Worm (Caenorhabditis elegans) whole organism, L1 larva: ENCODE measurements around the gene dmsr-13.

Source experiments
- C04F5.9 ChIP-seq: sonication (generic microtip); optimal IDR thresholded peaks from 2 replicates; lab custom pipeline; 2016; ENCODE audit warnings: missing genetic modification characterization, missing compliant biosample characterization
- F16B12.6 ChIP-seq: fragments of 150-350 bp; optimal IDR thresholded peaks from 2 replicates; lab custom pipeline; 2014; ENCODE audit warnings: missing biosample characterization, missing genetic modification characterization
- Y116A8C.19 ChIP-seq: sonication (generic microtip); optimal IDR thresholded peaks from 2 replicates; lab custom pipeline; 2016; ENCODE audit warnings: missing compliant biosample characterization, missing genetic modification characterization, borderline replicate concordance
- aha-1 ChIP-seq: fragments of 150-350 bp; optimal IDR thresholded peaks from 2 replicates; lab custom pipeline; 2014; ENCODE audit warnings: missing biosample characterization, missing genetic modification characterization
- aly-2 ChIP-seq: fragments of 150-350 bp; optimal IDR thresholded peaks from 2 replicates; lab custom pipeline; 2014; ENCODE audit warnings: missing biosample characterization, missing genetic modification characterization
- ama-1 ChIP-seq: fragments of 150-350 bp; optimal IDR thresholded peaks from 2 replicates; lab custom pipeline; 2014
- ceh-82 ChIP-seq, 3 experiments: fragments of 150-350 bp in 1 of 3; sonication (generic microtip) in 2 of 3; optimal IDR thresholded peaks; 2 replicates each; lab custom pipeline; 2014 to 2017; ENCODE audit warnings: missing biosample characterization in 3 of 3, missing genetic modification characterization in 3 of 3
- ceh-90 ChIP-seq: sonication (generic microtip); optimal IDR thresholded peaks from 2 replicates; lab custom pipeline; 2016; ENCODE audit warnings: missing genetic modification characterization, missing compliant biosample characterization
- dpl-1 ChIP-seq, 3 experiments: fragments of 150-350 bp in 2 of 3; sonication (generic microtip) in 1 of 3; optimal IDR thresholded peaks; 2 replicates each; lab custom pipeline; 2014 to 2017; ENCODE audit warnings: missing biosample characterization in 3 of 3, missing genetic modification characterization in 3 of 3, missing genetic modification reagents in 3 of 3
- dsc-1 ChIP-seq: sonication (generic microtip); optimal IDR thresholded peaks from 2 replicates; lab custom pipeline; 2016; ENCODE audit warnings: mild to moderate bottlenecking, missing genetic modification characterization, missing compliant biosample characterization
- efl-1 ChIP-seq, 4 experiments: fragments of 150-350 bp; optimal IDR thresholded peaks in 3 of 4; peaks in 1 of 4; 1 replicate in 1 of 4; 2 replicates in 3 of 4; lab custom pipeline; 2014; ENCODE audit warnings: missing biosample characterization in 2 of 4, missing genetic modification characterization in 2 of 4, missing genetic modification reagents in 2 of 4
- efl-3 ChIP-seq: fragments of 200-800 bp; sonication (Bioruptor generic); optimal IDR thresholded peaks from 2 replicates; lab custom pipeline; 2018; ENCODE audit warnings: mild to moderate bottlenecking, missing genetic modification characterization, missing compliant biosample characterization
- elt-2 ChIP-seq: sonication (generic microtip); optimal IDR thresholded peaks from 2 replicates; lab custom pipeline; 2016; ENCODE audit warnings: missing genetic modification characterization, mild to moderate bottlenecking, inconsistent platforms, missing compliant biosample characterization, missing genetic modification reagents
- elt-3 ChIP-seq, 6 experiments: fragments of 150-350 bp in 1 of 6; sonication (generic microtip); optimal IDR thresholded peaks; 2 replicates each; lab custom pipeline; 2017 to 2018; ENCODE audit warnings: missing biosample characterization in 6 of 6, missing genetic modification characterization in 6 of 6, inconsistent platforms in 1 of 6
- ets-5 ChIP-seq: fragments of 200-800 bp; sonication (Bioruptor generic); IDR thresholded peaks from 2 replicates; pipeline ENCODE4 v1.3.6; 2022; ENCODE audit warnings: missing genetic modification characterization, missing compliant biosample characterization
- fkh-4 ChIP-seq: sonication (generic microtip); optimal IDR thresholded peaks from 2 replicates; lab custom pipeline; 2016; ENCODE audit warnings: missing compliant biosample characterization, missing genetic modification characterization, borderline replicate concordance
- fkh-8 ChIP-seq: sonication (generic microtip); optimal IDR thresholded peaks from 2 replicates; lab custom pipeline; 2016; ENCODE audit warnings: mild to moderate bottlenecking, missing genetic modification characterization, missing compliant biosample characterization
- hlh-4 ChIP-seq: sonication (generic microtip); optimal IDR thresholded peaks from 2 replicates; lab custom pipeline; 2016; ENCODE audit warnings: mild to moderate bottlenecking, missing genetic modification characterization, missing compliant biosample characterization
- irx-1 ChIP-seq: sonication (generic microtip); optimal IDR thresholded peaks from 2 replicates; lab custom pipeline; 2016; ENCODE audit warnings: missing genetic modification characterization, missing compliant biosample characterization
- isw-1 ChIP-seq: fragments of 200-800 bp; sonication (Bioruptor generic); IDR thresholded peaks from 2 replicates; pipeline ENCODE4 v1.3.6; 2022; ENCODE audit warnings: missing genetic modification characterization, missing compliant biosample characterization
- lin-13 ChIP-seq: fragments of 150-350 bp; optimal IDR thresholded peaks from 2 replicates; lab custom pipeline; 2014; ENCODE audit warnings: missing biosample characterization, missing genetic modification reagents, missing genetic modification characterization
- lin-14 ChIP-seq: fragments of 200-800 bp; sonication (Bioruptor generic); optimal IDR thresholded peaks from 2 replicates; lab custom pipeline; 2018; ENCODE audit warnings: mild to moderate bottlenecking, missing genetic modification characterization, moderate library complexity, missing compliant biosample characterization
- lir-3 ChIP-seq: sonication (generic microtip); optimal IDR thresholded peaks from 2 replicates; lab custom pipeline; 2016; ENCODE audit warnings: mild to moderate bottlenecking, missing genetic modification characterization, moderate library complexity, missing compliant biosample characterization; ENCODE audit not compliant: poor library complexity
- lsy-2 ChIP-seq, 2 experiments: fragments of 150-350 bp; optimal IDR thresholded peaks; 2 replicates each; lab custom pipeline; 2014; ENCODE audit warnings: missing biosample characterization in 2 of 2, missing genetic modification characterization in 2 of 2
- mdl-1 ChIP-seq, 2 experiments: fragments of 150-350 bp; optimal IDR thresholded peaks; 2 replicates each; lab custom pipeline; 2014 to 2017; ENCODE audit warnings: missing biosample characterization in 2 of 2, missing genetic modification characterization in 2 of 2, inconsistent platforms in 1 of 2
- nhr-11 ChIP-seq: fragments of 150-350 bp; optimal IDR thresholded peaks from 2 replicates; lab custom pipeline; 2014; ENCODE audit warnings: missing biosample characterization, missing genetic modification characterization
- nhr-19 ChIP-seq: fragments of 200-800 bp; sonication (Bioruptor generic); conservative IDR thresholded peaks from 2 replicates; pipeline ENCODE4 v1.3.6; 2022; ENCODE audit warnings: missing genetic modification characterization, missing compliant biosample characterization
- nhr-237 ChIP-seq: fragments of 150-350 bp; optimal IDR thresholded peaks from 2 replicates; lab custom pipeline; 2014; ENCODE audit warnings: missing biosample characterization, missing genetic modification characterization
- nhr-47 ChIP-seq: sonication (generic microtip); optimal IDR thresholded peaks from 2 replicates; lab custom pipeline; 2016; ENCODE audit warnings: mild to moderate bottlenecking, missing genetic modification characterization, moderate library complexity, missing compliant biosample characterization
- nhr-71 ChIP-seq: sonication (generic microtip); optimal IDR thresholded peaks from 2 replicates; lab custom pipeline; 2016; ENCODE audit warnings: mild to moderate bottlenecking, missing genetic modification characterization, moderate library complexity, missing compliant biosample characterization
- nhr-85 ChIP-seq: sonication (generic microtip); peaks from one replicate; lab custom pipeline; 2016; ENCODE audit warnings: missing genetic modification characterization, inconsistent platforms, missing compliant biosample characterization
- pag-3 ChIP-seq: sonication (generic microtip); optimal IDR thresholded peaks from 2 replicates; lab custom pipeline; 2017; ENCODE audit warnings: missing genetic modification characterization, mild to moderate bottlenecking, missing compliant biosample characterization, antibody characterized with exemption, borderline replicate concordance; ENCODE audit not compliant: insufficient read depth
- rnt-1 ChIP-seq: sonication (generic microtip); optimal IDR thresholded peaks from 2 replicates; lab custom pipeline; 2016; ENCODE audit warnings: mild to moderate bottlenecking, missing genetic modification characterization, moderate library complexity, missing compliant biosample characterization
- skn-1 ChIP-seq: fragments of 150-350 bp; optimal IDR thresholded peaks from 2 replicates; lab custom pipeline; 2014; ENCODE audit warnings: missing biosample characterization, missing genetic modification characterization
- snpc-4 ChIP-seq: fragments of 150-350 bp; optimal IDR thresholded peaks from 2 replicates; lab custom pipeline; 2014; ENCODE audit warnings: missing biosample characterization, missing genetic modification characterization
- snu-23 ChIP-seq: sonication (generic microtip); optimal IDR thresholded peaks from 2 replicates; lab custom pipeline; 2016; ENCODE audit warnings: missing genetic modification characterization, missing compliant biosample characterization
- sox-4 ChIP-seq: sonication (generic microtip); optimal IDR thresholded peaks from 2 replicates; lab custom pipeline; 2016; ENCODE audit warnings: missing genetic modification characterization, missing compliant biosample characterization
- swsn-7 ChIP-seq: sonication (generic microtip); optimal IDR thresholded peaks from 2 replicates; lab custom pipeline; 2016; ENCODE audit warnings: missing genetic modification characterization, missing compliant biosample characterization
- tlp-1 ChIP-seq: fragments of 150-350 bp; optimal IDR thresholded peaks from 2 replicates; lab custom pipeline; 2014; ENCODE audit warnings: missing biosample characterization, missing genetic modification characterization
- unc-30 ChIP-seq: sonication (generic microtip); optimal IDR thresholded peaks from 2 replicates; lab custom pipeline; 2017; ENCODE audit warnings: missing biosample characterization, missing genetic modification characterization
- unc-62 ChIP-seq: fragments of 150-350 bp; optimal IDR thresholded peaks from 2 replicates; lab custom pipeline; 2014; ENCODE audit warnings: missing biosample characterization, missing genetic modification reagents, missing genetic modification characterization
- unc-98 ChIP-seq: fragments of 200-800 bp; sonication (Bioruptor generic); IDR thresholded peaks from 2 replicates; pipeline ENCODE4 v1.3.6; 2022; ENCODE audit warnings: missing genetic modification characterization, missing compliant biosample characterization
- xbp-1 ChIP-seq: sonication (generic microtip); optimal IDR thresholded peaks from 2 replicates; lab custom pipeline; 2016; ENCODE audit warnings: missing genetic modification characterization, missing compliant biosample characterization
- ztf-11 ChIP-seq, 2 experiments: sonication (generic microtip); optimal IDR thresholded peaks; 2 replicates each; lab custom pipeline; 2016 to 2017; ENCODE audit warnings: missing genetic modification characterization in 2 of 2, missing biosample characterization in 1 of 2, missing compliant biosample characterization in 1 of 2
- ztf-4 ChIP-seq: fragments of 150-350 bp; optimal IDR thresholded peaks from 2 replicates; lab custom pipeline; 2014; ENCODE audit warnings: missing biosample characterization, missing genetic modification characterization

Gene dmsr-13

DNA sequence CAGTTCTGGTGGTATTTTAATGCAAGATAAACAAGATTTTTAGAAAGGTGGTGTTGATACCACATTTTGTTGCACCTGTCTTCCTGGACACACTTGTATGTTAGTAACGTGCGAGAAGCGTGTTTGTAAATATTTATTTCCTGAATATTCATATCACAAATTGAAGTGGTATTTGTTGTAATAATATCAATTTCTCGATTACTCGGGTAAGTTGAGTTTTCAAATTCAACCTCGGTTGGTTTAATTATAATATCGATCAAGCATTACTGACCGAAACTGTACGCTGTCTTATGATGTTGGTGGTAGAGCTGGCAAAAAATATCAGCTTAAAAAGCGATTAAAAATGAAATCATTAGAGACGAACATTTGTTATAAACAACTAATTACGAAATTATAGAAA is 15.7 kb downstream of the dmsr-13 start, which contains the start of gene dmsr-11:
TSS of gene dmsr-11 (minus strand) at position 101 of the 400 bp plus-strand sequence.
- TF ChIP-seq nhr-47 (no peak), ceh-90 (tag; lab: Kevin White, UChicago) (no peak), skn-1 (tag; lab: Kevin White, UChicago) (no peak), unc-98 (no peak), efl-3 (GFP tag; lab: Kevin White, UChicago) (no peak), swsn-7 (tag; lab: Kevin White, UChicago) (no peak), elt-2 (tag; lab: Kevin White, UChicago) (no peak), sox-4 (tag; lab: Kevin White, UChicago) (no peak), tlp-1 (tag; lab: Kevin White, UChicago) (no peak), elt-3 (tag; optimal IDR thresholded peaks at IDR 0.05; lab: Kevin White, UChicago) (no peak), fkh-4 (no peak), C04F5.9 (no peak)
- TF ChIP-seq, all 84 proteins: peak for 0

DNA sequence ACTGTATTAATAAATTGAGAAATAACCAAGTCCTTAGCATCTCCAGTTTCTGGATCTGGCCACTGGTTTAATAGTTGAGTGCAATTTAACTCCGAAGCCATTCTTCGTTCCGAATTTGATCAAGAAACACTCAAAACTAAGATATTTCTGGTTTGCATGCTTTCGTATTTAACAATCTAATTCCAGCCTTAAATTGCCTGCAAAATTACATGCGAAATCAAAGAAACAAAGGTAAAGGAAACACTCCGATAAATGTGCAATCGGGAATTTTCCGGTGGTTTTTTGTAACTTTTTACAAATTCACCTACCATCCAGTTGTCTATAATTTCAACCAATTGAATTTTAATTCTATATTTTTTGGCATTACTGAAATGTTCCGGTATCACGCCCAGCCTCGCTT is 17.9 kb downstream of the dmsr-13 start, which contains the start of gene dmsr-10:
TSS of gene dmsr-10 (minus strand) at position 101 of the 400 bp plus-strand sequence.
- no peak for TF ChIP-seq efl-1 (optimal IDR thresholded peaks at IDR 0.05; lab: Kevin White, UChicago)
- TF ChIP-seq efl-1 (GFP tag; optimal IDR thresholded peaks at IDR 0.05 in 1 of 2; lab: Kevin White, UChicago), result peak in 1 of 2 experiments; percentile 71
- TF ChIP-seq lsy-2 (tag; optimal IDR thresholded peaks at IDR 0.05; lab: Kevin White, UChicago), result no peak
- TF ChIP-seq aly-2 (tag; lab: Kevin White, UChicago), result no peak

DNA sequence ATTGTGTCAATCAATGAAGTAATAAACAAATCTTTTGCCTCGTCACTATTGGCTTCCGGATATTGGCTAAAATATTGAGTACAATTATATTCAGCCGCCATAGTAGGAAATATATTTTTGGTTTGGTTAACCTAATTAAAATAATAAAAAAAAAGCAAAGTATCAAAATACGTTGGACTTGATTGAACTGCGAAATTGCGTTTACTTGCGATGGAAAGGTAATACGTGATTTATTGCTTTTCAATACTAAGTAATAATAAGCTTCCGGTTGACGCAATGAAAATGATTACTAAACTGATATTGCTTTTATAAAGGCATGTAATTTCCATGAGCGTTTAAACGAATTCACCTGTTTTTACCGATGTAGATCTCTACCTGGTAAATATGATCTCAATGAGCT is 20.1 kb downstream of the dmsr-13 start, which contains the start of gene dmsr-9:
TSS of gene dmsr-9 (minus strand) at position 101 of the 400 bp plus-strand sequence.
- TF ChIP-seq nhr-71 (tag; lab: Kevin White, UChicago), result no peak
- TF ChIP-seq F16B12.6 (tag; lab: Kevin White, UChicago), result no peak
- no peak for TF ChIP-seq nhr-19 (GFP tag; lab: Robert Waterston, UW)
- TF ChIP-seq nhr-237 (tag; lab: Kevin White, UChicago), result no peak
- peak; percentile 30 for TF ChIP-seq fkh-8 (tag; lab: Kevin White, UChicago)
- no peak for TF ChIP-seq mdl-1 (tag; optimal IDR thresholded peaks at IDR 0.05; lab: Kevin White, UChicago)
- no peak for TF ChIP-seq lir-3

DNA sequence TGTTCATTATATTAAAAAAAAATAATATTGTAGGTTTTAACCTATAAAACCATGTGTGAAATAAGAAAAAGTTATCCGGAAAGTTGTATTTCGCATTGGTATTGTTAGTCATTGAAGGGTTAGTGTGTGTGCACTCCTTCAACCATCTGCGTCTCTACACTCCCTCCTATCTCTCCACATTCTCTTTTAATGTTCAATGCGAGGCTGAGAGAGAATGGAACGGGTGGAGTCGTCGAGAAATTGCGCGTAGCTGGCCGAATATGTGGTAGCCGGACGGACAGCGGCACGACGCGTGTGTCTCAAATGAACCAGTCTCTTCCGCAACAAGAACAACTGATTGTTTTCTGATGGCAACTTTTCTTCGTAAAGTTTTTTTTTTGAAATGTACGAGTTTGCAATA is 22.8 kb downstream of the dmsr-13 start:
- TF ChIP-seq aha-1 (tag; lab: Kevin White, UChicago) (no peak), nhr-47 (peak; percentile 6), nhr-85 (tag; lab: Kevin White, UChicago) (peak; percentile 16), ets-5 (GFP tag; lab: Robert Waterston, UW) (no peak), hlh-4 (no peak), rnt-1 (tag; lab: Kevin White, UChicago) (peak; percentile 34), efl-1 (optimal IDR thresholded peaks at IDR 0.05; lab: Kevin White, UChicago) (peak; percentile 26 to 31), efl-1 (GFP tag; optimal IDR thresholded peaks at IDR 0.05 in 1 of 2; lab: Kevin White, UChicago) (peak; percentile 7 to 93), ztf-4 (tag; lab: Kevin White, UChicago) (no peak), unc-62 (GFP tag; lab: Kevin White, UChicago) (no peak), lsy-2 (tag; optimal IDR thresholded peaks at IDR 0.05; lab: Kevin White, UChicago) (peak; percentile 3 to 13), snpc-4 (peak; percentile 10), ceh-82 (tag; optimal IDR thresholded peaks at IDR 0.05; lab: Kevin White, UChicago) (peak in 2 of 3 experiments; percentile 3 to 33), dpl-1 (GFP tag; optimal IDR thresholded peaks at IDR 0.05; lab: Kevin White, UChicago) (peak in 1 of 3 experiments; percentile 4), tlp-1 (tag; lab: Kevin White, UChicago) (no peak), isw-1 (no peak), nhr-11 (tag; lab: Kevin White, UChicago) (no peak), ama-1 (lab: Kevin White, UChicago) (no peak), lin-14 (GFP tag; lab: Kevin White, UChicago) (peak; percentile 91), dsc-1 (tag; lab: Kevin White, UChicago) (peak; percentile 8), lin-13 (GFP tag; lab: Kevin White, UChicago) (no peak), nhr-19 (GFP tag; lab: Robert Waterston, UW) (no peak), snu-23 (GFP tag; lab: Kevin White, UChicago) (peak; percentile 55), pag-3 (tag; lab: Kevin White, UChicago) (no peak), efl-3 (GFP tag; lab: Kevin White, UChicago) (no peak), ztf-11 (tag; optimal IDR thresholded peaks at IDR 0.05; lab: Kevin White, UChicago) (no peak), nhr-71 (tag; lab: Kevin White, UChicago) (peak; percentile 20), Y116A8C.19 (no peak), swsn-7 (tag; lab: Kevin White, UChicago) (peak; percentile 8), elt-2 (tag; lab: Kevin White, UChicago) (no peak), irx-1 (no peak), unc-30 (no peak), xbp-1 (tag; lab: Kevin White, UChicago) (peak; percentile 6)
